Worm (Caenorhabditis elegans) whole organism, L4 larva: ENCODE results near the gene K01F9.2.
A peak's percentile ranks its signal among the peaks of the same experiment; 100 is the strongest.

Experiments
- F10B5.3 ChIP-seq: sonication (generic microtip); optimal IDR thresholded peaks from 2 replicates; lab custom pipeline; 2016; ENCODE audit warnings: mild to moderate bottlenecking, missing genetic modification characterization, missing compliant biosample characterization
- F37D6.2 ChIP-seq: sonication (generic microtip); optimal IDR thresholded peaks from 2 replicates; lab custom pipeline; 2016; ENCODE audit warnings: mild to moderate bottlenecking, missing genetic modification characterization, missing compliant biosample characterization
- F49E8.2 ChIP-seq: sonication (generic microtip); optimal IDR thresholded peaks from 2 replicates; lab custom pipeline; 2016; ENCODE audit warnings: missing compliant biosample characterization, mild to moderate bottlenecking, missing genetic modification characterization, borderline replicate concordance
- Y5F2A.4 ChIP-seq: fragments of 200-800 bp; sonication (Bioruptor generic); optimal IDR thresholded peaks from 2 replicates; lab custom pipeline; 2018; ENCODE audit warnings: mild to moderate bottlenecking, missing genetic modification characterization, missing compliant biosample characterization
- ZK337.2 ChIP-seq: fragments of 200-800 bp; sonication (Bioruptor generic); IDR thresholded peaks from 2 replicates; pipeline ENCODE4 v1.3.6; 2022; ENCODE audit warnings: missing genetic modification reagents, missing genetic modification characterization, missing compliant biosample characterization
- aha-1 ChIP-seq: fragments of 150-350 bp; peaks from one replicate; lab custom pipeline; 2014; ENCODE audit warnings: missing biosample characterization, missing genetic modification characterization
- aly-2 ChIP-seq: sonication (generic microtip); optimal IDR thresholded peaks from 2 replicates; lab custom pipeline; 2018; ENCODE audit warnings: missing biosample characterization, missing genetic modification characterization
- attf-4 ChIP-seq: sonication (generic microtip); optimal IDR thresholded peaks from 3 replicates; lab custom pipeline; 2017; ENCODE audit warnings: missing biosample characterization, missing genetic modification characterization
- ceh-62 ChIP-seq: sonication (generic microtip); optimal IDR thresholded peaks from 2 replicates; lab custom pipeline; 2017; ENCODE audit warnings: missing biosample characterization, missing genetic modification characterization
- daf-16 ChIP-seq, 3 experiments: sonication (generic microtip); optimal IDR thresholded peaks; 2 replicates each; lab custom pipeline; 2016 to 2017; ENCODE audit warnings: missing genetic modification characterization in 3 of 3, missing genetic modification reagents in 3 of 3, mild to moderate bottlenecking in 2 of 3, missing compliant biosample characterization in 2 of 3, missing biosample characterization in 1 of 3, moderate library complexity in 1 of 3
- dmd-6 ChIP-seq: fragments of 200-800 bp; sonication (Bioruptor generic); IDR thresholded peaks from 2 replicates; pipeline ENCODE4 v1.3.6; 2022; ENCODE audit warnings: missing genetic modification reagents, missing genetic modification characterization, missing compliant biosample characterization
- dmd-8 ChIP-seq: fragments of 200-800 bp; sonication (Bioruptor generic); IDR thresholded peaks from 2 replicates; pipeline ENCODE4 v1.3.6; 2022; ENCODE audit warnings: missing genetic modification characterization, missing compliant biosample characterization
- dmd-9 ChIP-seq: fragments of 200-800 bp; sonication (Bioruptor generic); IDR thresholded peaks from 2 replicates; pipeline ENCODE4 v1.3.6; 2022; ENCODE audit warnings: missing genetic modification reagents, missing genetic modification characterization, missing compliant biosample characterization
- dpl-1 ChIP-seq: fragments of 150-350 bp; optimal IDR thresholded peaks from 2 replicates; lab custom pipeline; 2014; ENCODE audit warnings: missing biosample characterization, missing genetic modification reagents, missing genetic modification characterization
- dve-1 ChIP-seq: sonication (generic microtip); optimal IDR thresholded peaks from 2 replicates; lab custom pipeline; 2017; ENCODE audit warnings: antibody characterized with exemption, mild to moderate bottlenecking, missing genetic modification characterization, missing compliant biosample characterization; ENCODE audit not compliant: insufficient read depth
- egl-27 ChIP-seq: sonication (generic microtip); optimal IDR thresholded peaks from 3 replicates; lab custom pipeline; 2017; ENCODE audit warnings: missing biosample characterization, missing genetic modification reagents, missing genetic modification characterization
- egl-43 ChIP-seq: fragments of 200-800 bp; sonication (Bioruptor generic); IDR thresholded peaks from 2 replicates; pipeline ENCODE4 v1.3.6; 2022; ENCODE audit warnings: missing genetic modification reagents, missing genetic modification characterization, missing compliant biosample characterization
- fkh-10 ChIP-seq: fragments of 150-350 bp; optimal IDR thresholded peaks from 2 replicates; lab custom pipeline; 2014; ENCODE audit warnings: missing biosample characterization, missing genetic modification reagents, missing genetic modification characterization
- gei-8 ChIP-seq: fragments of 200-800 bp; sonication (Bioruptor generic); optimal IDR thresholded peaks from 2 replicates; lab custom pipeline; 2018; ENCODE audit warnings: mild to moderate bottlenecking, missing genetic modification characterization, missing compliant biosample characterization
- hif-1 ChIP-seq, 2 experiments: sonication (generic microtip); optimal IDR thresholded peaks; 2 replicates each; lab custom pipeline; 2016 to 2017; ENCODE audit warnings: missing compliant biosample characterization in 2 of 2, missing genetic modification characterization in 2 of 2, missing genetic modification reagents in 2 of 2, missing genotype in 2 of 2, mild to moderate bottlenecking in 1 of 2
- hlh-11 ChIP-seq: fragments of 200-800 bp; sonication (Bioruptor generic); optimal IDR thresholded peaks from 2 replicates; lab custom pipeline; 2018; ENCODE audit warnings: mild to moderate bottlenecking, missing genetic modification characterization, missing compliant biosample characterization
- jun-1 ChIP-seq: fragments of 150-350 bp; optimal IDR thresholded peaks from 2 replicates; lab custom pipeline; 2014; ENCODE audit warnings: missing biosample characterization, missing genetic modification reagents, missing genetic modification characterization
- lim-7 ChIP-seq: fragments of 200-800 bp; sonication (Bioruptor generic); IDR thresholded peaks from 2 replicates; pipeline ENCODE4 v1.3.6; 2022; ENCODE audit warnings: missing genetic modification characterization, missing compliant biosample characterization
- lin-13 ChIP-seq: fragments of 150-350 bp; optimal IDR thresholded peaks from 2 replicates; lab custom pipeline; 2014; ENCODE audit warnings: missing biosample characterization, missing genetic modification reagents, missing genetic modification characterization
- lin-29 ChIP-seq: fragments of 200-800 bp; sonication (Bioruptor generic); IDR thresholded peaks from 2 replicates; pipeline ENCODE4 v1.3.6; 2022; ENCODE audit warnings: missing genetic modification reagents, missing genetic modification characterization, missing compliant biosample characterization
- madf-5 ChIP-seq, 2 experiments: fragments of 200-800 bp; sonication (Bioruptor generic); IDR thresholded peaks; 2 replicates each; pipeline ENCODE4 v1.3.6; 2022; ENCODE audit warnings: missing compliant biosample characterization in 2 of 2, missing genetic modification characterization in 2 of 2
- mdl-1 ChIP-seq, 2 experiments: fragments of 150-350 bp in 1 of 2; sonication (generic microtip) in 1 of 2; optimal IDR thresholded peaks; 2 replicates each; lab custom pipeline; 2014 to 2017; ENCODE audit warnings: missing biosample characterization in 2 of 2, missing genetic modification characterization in 2 of 2
- mes-2 ChIP-seq: sonication (generic microtip); optimal IDR thresholded peaks from 2 replicates; lab custom pipeline; 2016; ENCODE audit warnings: missing genotype, mild to moderate bottlenecking, missing genetic modification characterization, missing compliant biosample characterization; ENCODE audit not compliant: poor library complexity, severe bottlenecking
- mxl-3 ChIP-seq: fragments of 200-800 bp; sonication (Bioruptor generic); optimal IDR thresholded peaks from 2 replicates; lab custom pipeline; 2018; ENCODE audit warnings: mild to moderate bottlenecking, missing genetic modification characterization, missing compliant biosample characterization
- nhr-102 ChIP-seq: sonication (generic microtip); optimal IDR thresholded peaks from 2 replicates; lab custom pipeline; 2016; ENCODE audit warnings: mild to moderate bottlenecking, missing genetic modification characterization, moderate library complexity, missing compliant biosample characterization
- nhr-25 ChIP-seq: sonication (generic microtip); optimal IDR thresholded peaks from 2 replicates; lab custom pipeline; 2017; ENCODE audit warnings: missing genetic modification characterization, mild to moderate bottlenecking, missing compliant biosample characterization, antibody characterized with exemption, moderate library complexity, borderline replicate concordance; ENCODE audit not compliant: insufficient read depth
- nhr-28 ChIP-seq: fragments of 150-350 bp; optimal IDR thresholded peaks from 2 replicates; lab custom pipeline; 2014; ENCODE audit warnings: missing biosample characterization, missing genetic modification characterization
- nhr-42 ChIP-seq: fragments of 200-800 bp; sonication (Bioruptor generic); IDR thresholded peaks from 2 replicates; pipeline ENCODE4 v1.3.6; 2022; ENCODE audit warnings: missing genetic modification characterization, missing compliant biosample characterization
- nhr-48 ChIP-seq: sonication (generic microtip); optimal IDR thresholded peaks from 2 replicates; lab custom pipeline; 2016; ENCODE audit warnings: mild to moderate bottlenecking, missing genetic modification characterization, missing compliant biosample characterization
- pha-4 ChIP-seq, 2 experiments: fragments of 150-350 bp in 1 of 2; fragments of 200-800 bp in 1 of 2; sonication (Bioruptor generic) in 1 of 2; IDR thresholded peaks in 1 of 2; optimal IDR thresholded peaks in 1 of 2; 2 replicates each; pipeline versions ENCODE4 v1.3.6 to Lab custom; 2014 to 2022; ENCODE audit warnings: missing genetic modification characterization in 2 of 2, missing genetic modification reagents in 2 of 2, missing biosample characterization in 1 of 2, missing compliant biosample characterization in 1 of 2
- php-3 ChIP-seq: fragments of 200-800 bp; sonication (Bioruptor generic); IDR thresholded peaks from 2 replicates; pipeline ENCODE4 v1.3.6; 2022; ENCODE audit warnings: missing genetic modification reagents, missing genetic modification characterization, missing compliant biosample characterization
- set-16 ChIP-seq: fragments of 200-800 bp; sonication (Bioruptor generic); IDR thresholded peaks from 2 replicates; pipeline ENCODE4 v1.3.6; 2022; ENCODE audit warnings: missing genetic modification reagents, missing genetic modification characterization, missing compliant biosample characterization
- snpc-4 ChIP-seq: fragments of 150-350 bp; optimal IDR thresholded peaks from 2 replicates; lab custom pipeline; 2014; ENCODE audit warnings: missing biosample characterization, missing genetic modification characterization
- spr-1 ChIP-seq: sonication (generic microtip); optimal IDR thresholded peaks from 2 replicates; lab custom pipeline; 2016; ENCODE audit warnings: mild to moderate bottlenecking, missing genetic modification characterization, missing compliant biosample characterization
- spr-3 ChIP-seq: fragments of 200-800 bp; sonication (Bioruptor generic); optimal IDR thresholded peaks from 2 replicates; lab custom pipeline; 2018; ENCODE audit warnings: mild to moderate bottlenecking, missing genetic modification characterization, missing compliant biosample characterization
- tra-1 ChIP-seq: fragments of 200-800 bp; sonication (Bioruptor generic); IDR thresholded peaks from 2 replicates; pipeline ENCODE4 v1.3.6; 2022; ENCODE audit warnings: missing genetic modification reagents, missing genetic modification characterization, missing compliant biosample characterization
- unc-62 ChIP-seq, 3 experiments: fragments of 150-350 bp in 1 of 3; sonication (generic microtip); optimal IDR thresholded peaks in 2 of 3; peaks in 1 of 3; 1 replicate in 1 of 3; 2 replicates in 2 of 3; lab custom pipeline; 2014 to 2017; ENCODE audit warnings: missing biosample characterization in 3 of 3, missing genetic modification characterization in 3 of 3, missing genetic modification reagents in 3 of 3, missing genotype in 1 of 3
- zip-2 ChIP-seq: fragments of 150-350 bp; optimal IDR thresholded peaks from 2 replicates; lab custom pipeline; 2014; ENCODE audit warnings: missing biosample characterization, missing genetic modification characterization
- ztf-7 ChIP-seq: fragments of 150-350 bp; optimal IDR thresholded peaks from 2 replicates; lab custom pipeline; 2014; ENCODE audit warnings: missing biosample characterization, missing genetic modification characterization

The K01F9.2 gene

DNA sequence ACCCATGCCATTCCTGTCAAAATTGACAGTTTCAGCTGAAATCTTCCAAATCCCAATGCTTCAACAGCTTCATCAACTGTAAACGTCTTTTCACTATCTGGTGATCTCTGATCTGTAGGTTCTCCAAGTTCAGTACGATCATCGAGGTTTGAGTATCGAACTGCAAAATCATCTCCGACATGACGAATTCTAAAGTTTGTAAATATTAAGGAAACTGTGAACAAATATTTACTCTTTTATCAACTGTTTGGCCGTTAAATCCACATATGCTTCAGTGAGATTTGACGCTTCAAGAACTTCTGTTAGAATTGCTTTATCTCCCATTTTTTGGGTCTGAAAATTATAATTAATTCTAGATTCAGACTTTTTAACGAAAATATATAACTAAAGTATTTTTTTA, 8.2 kb upstream of the K01F9.2 start, which contains the start of gene svop-1:
svop-1 (minus strand) TSS at position 339 of the 400 bp plus-strand sequence.
- peak in 1 of 2 experiments; percentile 7 for TF ChIP-seq unc-62 (GFP tag; optimal IDR thresholded peaks at IDR 0.05 in 1 of 2; lab: Kevin White, UChicago)
- TF ChIP-seq unc-62 (tag; optimal IDR thresholded peaks at IDR 0.05; lab: Kevin White, UChicago) = no peak
- TF ChIP-seq F10B5.3 (tag; lab: Kevin White, UChicago) = no peak
- TF ChIP-seq snpc-4 (tag; lab: Kevin White, UChicago) = no peak
- TF ChIP-seq, all 104 proteins: peak for 1

DNA sequence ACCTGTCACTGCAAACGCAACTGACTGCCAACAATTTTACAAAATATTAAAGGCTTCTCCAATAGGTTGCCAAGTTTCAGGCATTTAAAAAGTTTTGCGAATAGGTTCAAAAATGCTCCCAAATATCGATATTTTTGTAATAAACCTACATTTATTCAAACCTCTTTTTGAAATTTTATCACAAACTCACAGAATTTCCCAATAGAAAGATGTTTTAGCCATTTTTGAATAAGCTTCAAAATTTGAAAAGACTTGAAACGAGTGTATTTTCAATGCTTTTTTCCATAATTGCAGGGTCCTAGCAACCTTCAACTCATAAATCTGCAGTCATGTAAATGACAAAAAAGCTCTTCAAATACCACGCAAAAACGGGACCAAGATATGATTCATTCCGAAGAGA, 5.4 kb upstream of the K01F9.2 start:
- no peak for TF ChIP-seq ZK337.2 (GFP tag; lab: Robert Waterston, UW)
- peak; percentile 55 for TF ChIP-seq aha-1 (tag; lab: Kevin White, UChicago)
- TF ChIP-seq mdl-1 (tag; optimal IDR thresholded peaks at IDR 0.05; lab: Kevin White, UChicago) = no peak
- TF ChIP-seq unc-62 (GFP tag; optimal IDR thresholded peaks at IDR 0.05 in 1 of 2; lab: Kevin White, UChicago) = peak in 1 of 2 experiments; percentile 74
- no peak for TF ChIP-seq unc-62 (tag; optimal IDR thresholded peaks at IDR 0.05; lab: Kevin White, UChicago)
- no peak for TF ChIP-seq set-16 (GFP tag; lab: Robert Waterston, UW)

DNA sequence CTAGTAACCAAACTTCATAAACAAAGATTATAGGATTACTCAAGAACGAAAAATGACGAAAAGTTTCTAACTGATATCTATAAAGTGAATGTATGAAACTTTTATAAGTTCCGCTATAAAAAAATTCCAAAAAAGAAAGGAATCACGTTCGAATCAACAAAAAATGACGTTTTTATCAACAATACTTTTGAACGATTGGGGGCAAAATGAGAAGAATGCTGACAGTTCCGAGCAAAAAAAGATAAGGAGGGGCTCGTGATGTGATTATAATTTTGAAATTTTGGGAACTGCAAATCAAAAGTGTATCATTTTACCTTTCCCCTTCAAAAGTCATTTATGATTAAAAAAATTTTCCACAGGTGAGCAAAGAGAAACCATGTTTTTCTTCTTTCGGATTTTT, 2.0 kb upstream of the K01F9.2 start:
- no peak for TF ChIP-seq dpl-1 (GFP tag; lab: Kevin White, UChicago)
- TF ChIP-seq hif-1 (tag; optimal IDR thresholded peaks at IDR 0.05; lab: Kevin White, UChicago) = peak in 1 of 2 experiments; percentile 47
- TF ChIP-seq egl-43 (GFP tag; lab: Robert Waterston, UW) = no peak
- TF ChIP-seq dmd-8 (GFP tag; lab: Robert Waterston, UW) = no peak
- no peak for TF ChIP-seq dmd-9 (GFP tag; lab: Robert Waterston, UW)
- TF ChIP-seq gei-8 (GFP tag; lab: Kevin White, UChicago) = no peak
- no peak for TF ChIP-seq madf-5 (GFP tag; IDR thresholded peaks at IDR 0.05; lab: Robert Waterston, UW)
- no peak for TF ChIP-seq mxl-3 (GFP tag; lab: Kevin White, UChicago)
- TF ChIP-seq tra-1 = no peak
- TF ChIP-seq jun-1 = no peak
- TF ChIP-seq egl-27 (tag; lab: Kevin White, UChicago) = no peak
- no peak for TF ChIP-seq lin-29 (GFP tag; lab: Robert Waterston, UW)
- peak; percentile 73 for TF ChIP-seq dve-1 (tag; lab: Kevin White, UChicago)
- no peak for TF ChIP-seq nhr-102 (tag; lab: Kevin White, UChicago)
- TF ChIP-seq F49E8.2 (tag; lab: Kevin White, UChicago) = no peak
- no peak for TF ChIP-seq unc-62 (GFP tag; optimal IDR thresholded peaks at IDR 0.05 in 1 of 2; lab: Kevin White, UChicago)
- TF ChIP-seq unc-62 (tag; optimal IDR thresholded peaks at IDR 0.05; lab: Kevin White, UChicago) = no peak
- no peak for TF ChIP-seq nhr-42 (GFP tag; lab: Robert Waterston, UW)
- no peak for TF ChIP-seq nhr-25 (tag; lab: Kevin White, UChicago)
- TF ChIP-seq spr-3 = no peak
- no peak for TF ChIP-seq lim-7 (GFP tag; lab: Robert Waterston, UW)
- 0 out of 2 replicates have a peak, but pooled peaks have one; percentile 29 for TF ChIP-seq pha-4 (GFP tag; IDR thresholded peaks at IDR 0.05; lab: Robert Waterston, UW)
- no peak for TF ChIP-seq pha-4 (tag; optimal IDR thresholded peaks at IDR 0.05; lab: Kevin White, UChicago)
- no peak for TF ChIP-seq zip-2 (tag; lab: Kevin White, UChicago)
- peak; percentile 57 for TF ChIP-seq nhr-28 (tag; lab: Kevin White, UChicago)
- no peak for TF ChIP-seq attf-4 (tag; lab: Kevin White, UChicago)
- TF ChIP-seq aly-2 (tag; lab: Kevin White, UChicago) = no peak
- peak; percentile 39 for TF ChIP-seq nhr-48 (tag; lab: Kevin White, UChicago)
- TF ChIP-seq F37D6.2 (tag; lab: Kevin White, UChicago) = no peak
- peak; percentile 74 for TF ChIP-seq hlh-11 (tag; lab: Kevin White, UChicago)
- no peak for TF ChIP-seq mes-2 (tag; lab: Kevin White, UChicago)
- TF ChIP-seq fkh-10 (GFP tag; lab: Kevin White, UChicago) = no peak
- no peak for TF ChIP-seq ztf-7
- TF ChIP-seq daf-16 (GFP tag; optimal IDR thresholded peaks at IDR 0.05; lab: Kevin White, UChicago) = no peak
- peak; percentile 70 for TF ChIP-seq daf-16 (tag; optimal IDR thresholded peaks at IDR 0.05; lab: Kevin White, UChicago)
- TF ChIP-seq lin-13 (GFP tag; lab: Kevin White, UChicago) = no peak
- TF ChIP-seq F10B5.3 (tag; lab: Kevin White, UChicago) = no peak
- no peak for TF ChIP-seq Y5F2A.4 (GFP tag; lab: Kevin White, UChicago)
- no peak for TF ChIP-seq ceh-62 (tag; lab: Kevin White, UChicago)
- TF ChIP-seq dmd-6 = peak; percentile 87
- no peak for TF ChIP-seq spr-1 (tag; lab: Kevin White, UChicago)
- TF ChIP-seq php-3 = peak; percentile 35; the same call in 1 of the 2 replicates
